Fruit fly (Drosophila melanogaster) whole organism, pupa: Measurements from ENCODE around the gene CG46059.

ENCODE experiments used
- CG10348 ChIP-seq: fragments of 200-800 bp; sonication (Bioruptor generic); IDR thresholded peaks from 2 replicates; pipeline ENCODE4 v1.3.6; 2022; ENCODE audit warnings: missing biosample characterization, missing genetic modification characterization
- CG13204 ChIP-seq: fragments of 200-800 bp; sonication (Bioruptor generic); optimal IDR thresholded peaks from 2 replicates; lab custom pipeline; 2018; ENCODE audit warnings: missing biosample characterization, mild to moderate bottlenecking, missing genetic modification characterization, moderate library complexity
- CG34367 ChIP-seq: fragments of 200-800 bp; sonication (Bioruptor generic); optimal IDR thresholded peaks from 2 replicates; lab custom pipeline; 2018; ENCODE audit warnings: missing biosample characterization, mild to moderate bottlenecking, missing genetic modification characterization
- CG4496 ChIP-seq: fragments of 200-800 bp; sonication (Bioruptor generic); IDR thresholded peaks from 3 replicates; pipeline ENCODE4 v1.3.6; 2022; ENCODE audit warnings: missing biosample characterization, missing genetic modification characterization
- CG8159 ChIP-seq: fragments of 200-800 bp; sonication (Bioruptor generic); optimal IDR thresholded peaks from 3 replicates; lab custom pipeline; 2018; ENCODE audit warnings: missing biosample characterization, mild to moderate bottlenecking, missing genetic modification characterization, moderate library complexity
- CG9948 ChIP-seq: fragments of 200-800 bp; sonication (Bioruptor generic); optimal IDR thresholded peaks from 2 replicates; lab custom pipeline; 2018; ENCODE audit warnings: missing biosample characterization, mild to moderate bottlenecking, missing genetic modification characterization, moderate library complexity
- EcR ChIP-seq: fragments of 200-800 bp; sonication (Bioruptor generic); optimal IDR thresholded peaks from 3 replicates; lab custom pipeline; 2019; ENCODE audit warnings: missing biosample characterization, missing genetic modification characterization, mild to moderate bottlenecking, moderate library complexity, missing genetic modification reagents
- Ets98B ChIP-seq: fragments of 200-800 bp; sonication (Bioruptor generic); IDR thresholded peaks from 2 replicates; pipeline ENCODE4 v1.3.6; 2022; ENCODE audit warnings: missing biosample characterization, missing genetic modification characterization
- Pif1B ChIP-seq: fragments of 200-800 bp; sonication (Bioruptor generic); optimal IDR thresholded peaks from 3 replicates; lab custom pipeline; 2016; ENCODE audit warnings: missing biosample characterization, missing genetic modification characterization
- rn ChIP-seq: fragments of 200-800 bp; sonication (Bioruptor generic); IDR thresholded peaks from 2 replicates; pipeline ENCODE4 v1.3.6; 2022; ENCODE audit warnings: missing biosample characterization, missing genetic modification characterization

- TF ChIP-seq CG10348 (GFP tag; lab: Robert Waterston, UW) (no peak), CG4496 (GFP tag; lab: Robert Waterston, UW) (no peak), CG8159 (no peak), CG34367 (tag; lab: Kevin White, UChicago) (no peak), Ets98B (GFP tag; lab: Robert Waterston, UW) (no peak), EcR (no peak), rn (GFP tag; lab: Robert Waterston, UW) (no peak), Pif1B (no peak), CG13204 (no peak), CG9948 (tag; lab: Kevin White, UChicago) (no peak)
These were observed 16.4 kb downstream of the CG46059 start for dm6 chr2L:19167135-19167681.
